2 worm cellular contexts compared by ENCODE assay signal in the genomic region with DNA sequence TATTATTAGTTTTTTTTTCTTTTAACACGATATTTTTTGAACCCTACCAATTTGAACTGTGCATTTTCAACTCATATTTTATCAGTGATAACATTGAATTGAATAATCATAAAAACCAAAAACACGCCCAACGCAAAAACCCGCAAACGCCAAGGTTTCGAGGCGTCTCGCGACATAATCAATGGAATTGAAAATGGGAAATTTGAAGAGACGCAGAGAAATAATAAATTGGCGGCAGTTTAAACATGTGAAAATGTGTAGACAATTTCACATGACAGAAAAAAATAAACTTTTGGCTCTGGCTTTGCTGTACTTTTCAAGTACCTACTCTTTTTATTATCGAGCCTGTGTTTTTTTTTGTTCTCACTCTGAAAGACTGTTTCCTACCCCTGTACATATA.
A peak's percentile ranks its signal among the peaks of the same experiment; 100 is the strongest.
TF ChIP-seq lines count a peak whose summit lies in the region.

No protein-coding gene starts in this region.

TF ChIP-seq in whole organism, L1 larva, 84 proteins besides CTCF, POLR2A, EP300 and RAD21 (continued from another document):
- TF ChIP-seq Y116A8C.19 (tag; optimal IDR thresholded peaks at IDR 0.05; lab: Kevin White, UChicago; ENCODE audit: borderline replicate concordance) (no peak), nhr-20 (tag; optimal IDR thresholded peaks at IDR 0.05; lab: Kevin White, UChicago) (peak; percentile 67), grh-1 (GFP tag; IDR thresholded peaks at IDR 0.05; lab: Robert Waterston, UW) (peak; percentile 58), ets-5 (GFP tag; IDR thresholded peaks at IDR 0.05; lab: Robert Waterston, UW) (no peak), fkh-8 (tag; optimal IDR thresholded peaks at IDR 0.05; lab: Kevin White, UChicago) (no peak), aly-2 (tag; optimal IDR thresholded peaks at IDR 0.05; lab: Kevin White, UChicago) (no peak), tbx-2 (tag; optimal IDR thresholded peaks at IDR 0.05; lab: Kevin White, UChicago) (peak; percentile 50), nhr-47 (tag; optimal IDR thresholded peaks at IDR 0.05; lab: Kevin White, UChicago) (peak; percentile 59), lin-15B (tag; optimal IDR thresholded peaks at IDR 0.05; lab: Kevin White, UChicago) (peak; percentile 12), unc-86 (tag; optimal IDR thresholded peaks at IDR 0.05; lab: Kevin White, UChicago) (peak; percentile 41), nhr-12 (tag; optimal IDR thresholded peaks at IDR 0.05; lab: Kevin White, UChicago) (no peak), hlh-4 (tag; optimal IDR thresholded peaks at IDR 0.05; lab: Kevin White, UChicago) (no peak), sptf-1 (tag; optimal IDR thresholded peaks at IDR 0.05; lab: Kevin White, UChicago) (no peak), zip-4 (GFP tag; optimal IDR thresholded peaks at IDR 0.05; lab: Kevin White, UChicago) (no peak), sox-4 (tag; optimal IDR thresholded peaks at IDR 0.05; lab: Kevin White, UChicago) (no peak), nhr-71 (tag; optimal IDR thresholded peaks at IDR 0.05; lab: Kevin White, UChicago) (peak; percentile 83), unc-130 (tag; optimal IDR thresholded peaks at IDR 0.05; lab: Kevin White, UChicago) (peak; percentile 14), lin-35 (GFP tag; optimal IDR thresholded peaks at IDR 0.05; lab: Kevin White, UChicago) (peak; percentile 94 to 96), C34B4.2 (tag; optimal IDR thresholded peaks at IDR 0.05; lab: Kevin White, UChicago) (no peak), elt-3 (tag; optimal IDR thresholded peaks at IDR 0.05; lab: Kevin White, UChicago) (peak in 1 of 6 experiments; percentile 23), lir-3 (tag; optimal IDR thresholded peaks at IDR 0.05; lab: Kevin White, UChicago; ENCODE audit: poor library complexity) (peak; percentile 39), ztf-4 (tag; optimal IDR thresholded peaks at IDR 0.05; lab: Kevin White, UChicago) (no peak), tlp-1 (tag; optimal IDR thresholded peaks at IDR 0.05; lab: Kevin White, UChicago) (no peak), unc-62 (GFP tag; optimal IDR thresholded peaks at IDR 0.05; lab: Kevin White, UChicago) (no peak), nhr-76 (tag; optimal IDR thresholded peaks at IDR 0.05; lab: Kevin White, UChicago) (no peak), mef-2 (tag; optimal IDR thresholded peaks at IDR 0.05; lab: Kevin White, UChicago) (no peak), pag-3 (tag; optimal IDR thresholded peaks at IDR 0.05; lab: Kevin White, UChicago; ENCODE audit: borderline replicate concordance, insufficient read depth) (no peak), mdl-1 (tag; optimal IDR thresholded peaks at IDR 0.05; lab: Kevin White, UChicago) (peak in 1 of 2 experiments; percentile 71), dpl-1 (GFP tag; optimal IDR thresholded peaks at IDR 0.05; lab: Kevin White, UChicago) (peak; percentile 92 to 94 (median 92)), skn-1 (tag; optimal IDR thresholded peaks at IDR 0.05; lab: Kevin White, UChicago) (peak; percentile 83), alr-1 (tag; optimal IDR thresholded peaks at IDR 0.05; lab: Kevin White, UChicago; ENCODE audit: borderline replicate concordance) (no peak), hpl-2 (GFP tag; optimal IDR thresholded peaks at IDR 0.05; lab: Kevin White, UChicago) (no peak), F16B12.6 (tag; optimal IDR thresholded peaks at IDR 0.05; lab: Kevin White, UChicago) (no peak), elt-2 (tag; optimal IDR thresholded peaks at IDR 0.05; lab: Kevin White, UChicago) (peak; percentile 75), unc-98 (GFP tag; IDR thresholded peaks at IDR 0.05; lab: Robert Waterston, UW) (no peak), ama-1 (optimal IDR thresholded peaks at IDR 0.05; lab: Kevin White, UChicago) (no peak), sup-37 (GFP tag; optimal IDR thresholded peaks at IDR 0.05; lab: Kevin White, UChicago) (no peak), lin-14 (GFP tag; optimal IDR thresholded peaks at IDR 0.05; lab: Kevin White, UChicago) (peak; percentile 72), fkh-10 (GFP tag; optimal IDR thresholded peaks at IDR 0.05; lab: Kevin White, UChicago) (no peak), hlh-17 (GFP tag; optimal IDR thresholded peaks at IDR 0.05; lab: Kevin White, UChicago; ENCODE audit: borderline replicate concordance) (no peak), dsc-1 (tag; optimal IDR thresholded peaks at IDR 0.05; lab: Kevin White, UChicago) (peak; percentile 10)

TF ChIP-seq in whole organism, L4 larva, 104 proteins besides CTCF, POLR2A, EP300 and RAD21 (continued from another document):
- TF ChIP-seq mxl-3 (GFP tag; optimal IDR thresholded peaks at IDR 0.05; lab: Kevin White, UChicago) (no peak), lir-3 (tag; optimal IDR thresholded peaks at IDR 0.05; lab: Kevin White, UChicago) (no peak), jun-1 (tag; optimal IDR thresholded peaks at IDR 0.05; lab: Kevin White, UChicago) (no peak), mes-2 (tag; optimal IDR thresholded peaks at IDR 0.05; lab: Kevin White, UChicago; ENCODE audit: poor library complexity, severe bottlenecking) (peak; percentile 47), duxl-1 (tag; optimal IDR thresholded peaks at IDR 0.05; lab: Kevin White, UChicago; ENCODE audit: poor library complexity) (no peak), tra-1 (GFP tag; IDR thresholded peaks at IDR 0.05; lab: Robert Waterston, UW) (no peak), Y105C5A.15 (GFP tag; IDR thresholded peaks at IDR 0.05; lab: Robert Waterston, UW) (no peak), egl-27 (tag; optimal IDR thresholded peaks at IDR 0.05; lab: Kevin White, UChicago) (no peak), dpl-1 (GFP tag; optimal IDR thresholded peaks at IDR 0.05; lab: Kevin White, UChicago) (peak; percentile 84), daf-8 (GFP tag; IDR thresholded peaks at IDR 0.05; lab: Robert Waterston, UW) (no peak), snpc-1.2 (GFP tag; IDR thresholded peaks at IDR 0.05; lab: Robert Waterston, UW) (no peak), lin-15B (tag; optimal IDR thresholded peaks at IDR 0.05; lab: Kevin White, UChicago) (no peak), unc-130 (GFP tag; optimal IDR thresholded peaks at IDR 0.05; lab: Kevin White, UChicago) (no peak), egl-43 (GFP tag; IDR thresholded peaks at IDR 0.05; lab: Robert Waterston, UW) (no peak), F26F4.8 (GFP tag; conservative IDR thresholded peaks at IDR 0.05; lab: Robert Waterston, UW) (no peak), daf-16 (GFP tag; optimal IDR thresholded peaks at IDR 0.05; lab: Kevin White, UChicago) (no peak), daf-16 (tag; optimal IDR thresholded peaks at IDR 0.05; lab: Kevin White, UChicago) (peak; percentile 87), ceh-62 (tag; optimal IDR thresholded peaks at IDR 0.05; lab: Kevin White, UChicago) (no peak), nhr-25 (tag; optimal IDR thresholded peaks at IDR 0.05; lab: Kevin White, UChicago; ENCODE audit: borderline replicate concordance, insufficient read depth) (peak; percentile 20), ceh-32 (tag; optimal IDR thresholded peaks at IDR 0.05; lab: Kevin White, UChicago; ENCODE audit: poor library complexity) (no peak), fos-1 (tag; optimal IDR thresholded peaks at IDR 0.05; lab: Kevin White, UChicago) (no peak), nhr-11 (tag; optimal IDR thresholded peaks at IDR 0.05; lab: Kevin White, UChicago) (no peak), lim-7 (GFP tag; IDR thresholded peaks at IDR 0.05; lab: Robert Waterston, UW) (no peak), zip-11 (GFP tag; IDR thresholded peaks at IDR 0.05; lab: Robert Waterston, UW) (no peak), dmd-8 (GFP tag; IDR thresholded peaks at IDR 0.05; lab: Robert Waterston, UW) (no peak), ZK337.2 (GFP tag; IDR thresholded peaks at IDR 0.05; lab: Robert Waterston, UW) (no peak), skn-1 (tag; optimal IDR thresholded peaks at IDR 0.05; lab: Kevin White, UChicago) (no peak), mxl-2 (GFP tag; conservative IDR thresholded peaks at IDR 0.05; lab: Robert Waterston, UW) (no peak), unc-62 (GFP tag; optimal IDR thresholded peaks at IDR 0.05 in 1 of 2; lab: Kevin White, UChicago) (no peak), unc-62 (tag; optimal IDR thresholded peaks at IDR 0.05; lab: Kevin White, UChicago) (no peak), set-16 (GFP tag; IDR thresholded peaks at IDR 0.05; lab: Robert Waterston, UW) (no peak), Y75B8A.6 (GFP tag; IDR thresholded peaks at IDR 0.05; lab: Robert Waterston, UW) (no peak), nhr-48 (tag; optimal IDR thresholded peaks at IDR 0.05; lab: Kevin White, UChicago) (peak; percentile 66), zfp-3 (GFP tag; conservative IDR thresholded peaks at IDR 0.05; lab: Robert Waterston, UW) (no peak), daf-12 (tag; optimal IDR thresholded peaks at IDR 0.05; lab: Kevin White, UChicago) (no peak), aly-2 (tag; optimal IDR thresholded peaks at IDR 0.05; lab: Kevin White, UChicago) (no peak), nhr-76 (tag; optimal IDR thresholded peaks at IDR 0.05; lab: Kevin White, UChicago) (no peak), ctbp-1 (GFP tag; IDR thresholded peaks at IDR 0.05; lab: Robert Waterston, UW) (no peak), nhr-102 (tag; optimal IDR thresholded peaks at IDR 0.05; lab: Kevin White, UChicago) (no peak), zip-2 (tag; optimal IDR thresholded peaks at IDR 0.05; lab: Kevin White, UChicago) (no peak), nhr-28 (tag; optimal IDR thresholded peaks at IDR 0.05; lab: Kevin White, UChicago) (peak; percentile 71), hlh-30 (tag; optimal IDR thresholded peaks at IDR 0.05; lab: Kevin White, UChicago; ENCODE audit: insufficient read depth) (peak; percentile 92), F49E8.2 (tag; optimal IDR thresholded peaks at IDR 0.05; lab: Kevin White, UChicago; ENCODE audit: borderline replicate concordance) (no peak), T20F7.1 (GFP tag; optimal IDR thresholded peaks at IDR 0.05; lab: Kevin White, UChicago) (no peak), D1046.2 (GFP tag; IDR thresholded peaks at IDR 0.05; lab: Robert Waterston, UW) (no peak), R02D3.7 (tag; optimal IDR thresholded peaks at IDR 0.05; lab: Kevin White, UChicago) (no peak), dve-1 (tag; optimal IDR thresholded peaks at IDR 0.05; lab: Kevin White, UChicago; ENCODE audit: insufficient read depth) (peak; percentile 91)
